Fruit fly (Drosophila melanogaster) whole organism, prepupa: Measurements from ENCODE around the gene CG3164.

ENCODE experiments used
- Blimp-1 ChIP-seq: fragments of 200-800 bp; sonication (Bioruptor generic); optimal IDR thresholded peaks from 3 replicates; lab custom pipeline; 2017; ENCODE audit warnings: missing biosample characterization, missing genetic modification characterization, mild to moderate bottlenecking, moderate library complexity, missing genetic modification reagents
- CG10631 ChIP-seq: fragments of 200-800 bp; sonication (Bioruptor generic); optimal IDR thresholded peaks from 2 replicates; lab custom pipeline; 2016; ENCODE audit warnings: missing biosample characterization, missing genetic modification characterization
- CG11762 ChIP-seq: fragments of 200-800 bp; sonication (Bioruptor generic); optimal IDR thresholded peaks from 3 replicates; lab custom pipeline; 2016; ENCODE audit warnings: missing biosample characterization, missing genetic modification characterization; ENCODE audit not compliant: insufficient read depth
- CG15336 ChIP-seq: fragments of 200-800 bp; sonication (Bioruptor generic); IDR thresholded peaks from 2 replicates; pipeline ENCODE4 v1.3.6; 2022; ENCODE audit warnings: missing biosample characterization, missing genetic modification characterization
- CG16779 ChIP-seq: fragments of 200-800 bp; sonication (Bioruptor generic); optimal IDR thresholded peaks from 3 replicates; lab custom pipeline; 2017; ENCODE audit warnings: missing biosample characterization, mild to moderate bottlenecking, missing genetic modification characterization
- CG3032 ChIP-seq: fragments of 200-800 bp; optimal IDR thresholded peaks from 2 replicates; lab custom pipeline; 2019; ENCODE audit warnings: missing biosample characterization, mild to moderate bottlenecking, missing genetic modification characterization, moderate library complexity
- CG32006 ChIP-seq: fragments of 200-800 bp; sonication (Bioruptor generic); optimal IDR thresholded peaks from 3 replicates; lab custom pipeline; 2017; ENCODE audit warnings: missing biosample characterization, mild to moderate bottlenecking, missing genetic modification characterization
- CG34406 ChIP-seq: fragments of 200-800 bp; sonication (Bioruptor generic); optimal IDR thresholded peaks from 3 replicates; lab custom pipeline; 2016; ENCODE audit warnings: missing biosample characterization, missing genetic modification characterization
- CG3919 ChIP-seq: fragments of 200-800 bp; sonication (Bioruptor generic); optimal IDR thresholded peaks from 3 replicates; lab custom pipeline; 2016; ENCODE audit warnings: missing biosample characterization, missing genetic modification characterization
- CG6163 ChIP-seq: fragments of 200-800 bp; sonication (Bioruptor generic); IDR thresholded peaks from 3 replicates; pipeline ENCODE4 v1.3.6; 2022; ENCODE audit warnings: missing biosample characterization, missing genetic modification characterization
- CG6808 ChIP-seq: fragments of 200-800 bp; sonication (Bioruptor generic); optimal IDR thresholded peaks from 3 replicates; lab custom pipeline; 2017; ENCODE audit warnings: missing biosample characterization, missing genetic modification characterization, mild to moderate bottlenecking, moderate library complexity, missing genetic modification reagents
- CG7368 ChIP-seq: fragments of 200-800 bp; sonication (Bioruptor generic); optimal IDR thresholded peaks from 3 replicates; lab custom pipeline; 2016; ENCODE audit warnings: missing biosample characterization, missing genetic modification characterization
- CG8119 ChIP-seq: fragments of 200-800 bp; sonication (Bioruptor generic); IDR thresholded peaks from 3 replicates; pipeline ENCODE4 v1.3.6; 2022; ENCODE audit warnings: missing biosample characterization, missing genetic modification characterization
- CG8319 ChIP-seq: fragments of 200-800 bp; sonication (Bioruptor generic); optimal IDR thresholded peaks from 3 replicates; lab custom pipeline; 2016; ENCODE audit warnings: missing biosample characterization, missing genetic modification characterization
- CG8632 ChIP-seq: fragments of 200-800 bp; sonication (Bioruptor generic); optimal IDR thresholded peaks from 3 replicates; lab custom pipeline; 2016; ENCODE audit warnings: missing biosample characterization, missing genetic modification characterization
- Eip75B ChIP-seq: fragments of 200-800 bp; sonication (Bioruptor generic); optimal IDR thresholded peaks from 3 replicates; lab custom pipeline; 2016; ENCODE audit warnings: missing biosample characterization, missing genetic modification characterization
- Eip78C ChIP-seq: fragments of 200-800 bp; sonication (Bioruptor generic); peaks from one replicate; lab custom pipeline; 2016; ENCODE audit warnings: missing biosample characterization, missing genetic modification characterization
- Ets96B ChIP-seq: fragments of 200-800 bp; optimal IDR thresholded peaks from 2 replicates; lab custom pipeline; 2019; ENCODE audit warnings: missing biosample characterization, mild to moderate bottlenecking, missing genetic modification characterization, moderate library complexity
- Gug ChIP-seq: fragments of 200-800 bp; sonication (Bioruptor generic); IDR thresholded peaks from 2 replicates; pipeline ENCODE4 v1.3.6; 2022; ENCODE audit warnings: missing biosample characterization, missing genetic modification characterization
- Hr38 ChIP-seq: sonication (Bioruptor generic); optimal IDR thresholded peaks from 2 replicates; lab custom pipeline; 2016; ENCODE audit warnings: missing biosample characterization, missing genetic modification characterization
- Hr39 ChIP-seq: fragments of 200-800 bp; sonication (Bioruptor generic); optimal IDR thresholded peaks from 2 replicates; lab custom pipeline; 2016; ENCODE audit warnings: missing biosample characterization, missing genetic modification characterization
- Hr4 ChIP-seq: fragments of 200-800 bp; sonication (Bioruptor generic); optimal IDR thresholded peaks from 3 replicates; lab custom pipeline; 2016; ENCODE audit warnings: missing biosample characterization, missing genetic modification characterization
- Lpt ChIP-seq: fragments of 200-800 bp; sonication (Bioruptor generic); optimal IDR thresholded peaks from 3 replicates; lab custom pipeline; 2016; ENCODE audit warnings: missing biosample characterization, missing genetic modification characterization
- Met ChIP-seq: fragments of 200-800 bp; sonication (Bioruptor generic); optimal IDR thresholded peaks from 3 replicates; lab custom pipeline; 2016; ENCODE audit warnings: missing biosample characterization, missing genetic modification characterization
- OdsH ChIP-seq: fragments of 200-800 bp; sonication (Bioruptor generic); optimal IDR thresholded peaks from 3 replicates; lab custom pipeline; 2016; ENCODE audit warnings: missing biosample characterization, missing genetic modification characterization
- Sox15 ChIP-seq: fragments of 200-800 bp; sonication (Bioruptor generic); optimal IDR thresholded peaks from 3 replicates; lab custom pipeline; 2016; ENCODE audit warnings: missing biosample characterization, missing genetic modification characterization
- eg ChIP-seq: fragments of 200-800 bp; sonication (Bioruptor generic); IDR thresholded peaks from 3 replicates; pipeline ENCODE4 v1.3.6; 2022; ENCODE audit warnings: missing biosample characterization, missing genetic modification characterization
- esn ChIP-seq: fragments of 200-800 bp; sonication (Bioruptor generic); optimal IDR thresholded peaks from 2 replicates; lab custom pipeline; 2016; ENCODE audit warnings: missing biosample characterization, mild to moderate bottlenecking, missing genetic modification characterization, moderate library complexity
- fd59A ChIP-seq: fragments of 200-800 bp; sonication (Bioruptor generic); optimal IDR thresholded peaks from 2 replicates; lab custom pipeline; 2017; ENCODE audit warnings: missing biosample characterization, mild to moderate bottlenecking, missing genetic modification characterization, missing genetic modification reagents
- fd85E ChIP-seq: fragments of 200-800 bp; sonication (Bioruptor generic); optimal IDR thresholded peaks from 3 replicates; lab custom pipeline; 2016; ENCODE audit warnings: missing biosample characterization, missing genetic modification characterization
- fkh ChIP-seq: fragments of 200-800 bp; sonication (Bioruptor generic); optimal IDR thresholded peaks from 3 replicates; lab custom pipeline; 2017; ENCODE audit warnings: missing biosample characterization, mild to moderate bottlenecking, missing genetic modification characterization, moderate library complexity
- lz ChIP-seq: fragments of 200-800 bp; sonication (Bioruptor generic); optimal IDR thresholded peaks from 3 replicates; lab custom pipeline; 2016; ENCODE audit warnings: missing biosample characterization, missing genetic modification characterization
- salr ChIP-seq, 2 experiments: fragments of 200-800 bp; sonication (Bioruptor generic); optimal IDR thresholded peaks; 3 replicates each; lab custom pipeline; 2016 to 2018; ENCODE audit warnings: missing biosample characterization in 2 of 2, missing genetic modification characterization in 2 of 2, mild to moderate bottlenecking in 1 of 2
- ss ChIP-seq, 2 experiments: fragments of 200-800 bp; sonication (Bioruptor generic); optimal IDR thresholded peaks; 2 replicates in 1 of 2; 3 replicates in 1 of 2; lab custom pipeline; 2017 to 2018; ENCODE audit warnings: mild to moderate bottlenecking in 2 of 2, missing biosample characterization in 2 of 2, missing genetic modification characterization in 2 of 2, moderate library complexity in 1 of 2
- vri ChIP-seq: fragments of 200-800 bp; sonication (Bioruptor generic); optimal IDR thresholded peaks from 3 replicates; lab custom pipeline; 2016; ENCODE audit warnings: missing biosample characterization, mild to moderate bottlenecking, missing genetic modification characterization

CG3164 gene

dm6 chr2L:123007-123327 lies 7.6 kb downstream of the CG3164 start:
- no peak for TF ChIP-seq eg
- no peak for TF ChIP-seq CG8119 (GFP tag; lab: Robert Waterston, UW)
- no peak for TF ChIP-seq CG15336 (GFP tag; lab: Robert Waterston, UW)
- TF ChIP-seq CG3032 (tag; lab: Kevin White, UChicago), result no peak
- TF ChIP-seq Hr38 (GFP tag; lab: Kevin White, UChicago), result no peak
- TF ChIP-seq Gug, result no peak
- no peak for TF ChIP-seq esn (GFP tag; lab: Kevin White, UChicago)
- no peak for TF ChIP-seq CG11762 (GFP tag; lab: Kevin White, UChicago)
- TF ChIP-seq CG7368 (GFP tag; lab: Kevin White, UChicago), result no peak
- TF ChIP-seq Sox15 (GFP tag; lab: Kevin White, UChicago), result no peak
- no peak for TF ChIP-seq vri (GFP tag; lab: Kevin White, UChicago)
- no peak for TF ChIP-seq Lpt (GFP tag; lab: Kevin White, UChicago)
- TF ChIP-seq fkh (GFP tag; lab: Kevin White, UChicago), result no peak
- no peak for TF ChIP-seq lz (GFP tag; lab: Kevin White, UChicago)
- TF ChIP-seq CG8632 (GFP tag; lab: Kevin White, UChicago), result no peak
- TF ChIP-seq CG6808, result no peak
- TF ChIP-seq, all 60 proteins: peak for 0

- TF ChIP-seq Hr38 (GFP tag; lab: Kevin White, UChicago), result no peak
- TF ChIP-seq Eip78C (GFP tag; lab: Kevin White, UChicago), result peak; percentile 68
These were observed 8.2 kb downstream of the CG3164 start for dm6 chr2L:122167-123006.

DNA sequence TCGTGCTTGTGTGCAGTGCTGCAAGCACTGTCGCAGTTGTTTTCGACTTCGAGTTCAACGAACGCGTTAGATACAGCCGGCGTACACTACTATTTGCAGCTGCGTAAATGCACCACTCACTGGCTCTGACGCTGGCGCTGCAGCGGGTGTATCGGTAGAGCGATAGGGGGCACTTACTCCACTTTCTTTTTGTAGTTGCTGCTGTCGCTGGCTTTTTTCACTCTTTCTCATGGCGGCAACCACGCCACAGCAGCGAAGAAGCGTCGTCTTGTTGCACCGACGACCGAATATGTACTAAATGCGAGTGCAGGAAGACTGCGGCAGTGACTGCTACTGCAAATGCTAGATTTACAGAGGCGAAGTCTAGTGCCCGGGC lies 9.1 kb downstream of the CG3164 start, which contains the start of gene CG4822:
Gene CG4822, minus strand, starts transcription at position 299 of the 376 bp plus-strand sequence.
- TF ChIP-seq fd85E (GFP tag; lab: Kevin White, UChicago) (no peak), ss (GFP tag; optimal IDR thresholded peaks at IDR 0.05; lab: Kevin White, UChicago) (peak; percentile 10 to 23), Hr39 (GFP tag; lab: Kevin White, UChicago) (no peak), OdsH (GFP tag; lab: Kevin White, UChicago) (no peak), esn (GFP tag; lab: Kevin White, UChicago) (no peak), Met (GFP tag; lab: Kevin White, UChicago) (no peak), CG7368 (GFP tag; lab: Kevin White, UChicago) (no peak), Lpt (GFP tag; lab: Kevin White, UChicago) (peak; percentile 80), CG32006 (GFP tag; lab: Kevin White, UChicago) (no peak), fkh (GFP tag; lab: Kevin White, UChicago) (peak; percentile 30), CG8319 (no peak), fd59A (GFP tag; lab: Kevin White, UChicago) (no peak), salr (GFP tag; optimal IDR thresholded peaks at IDR 0.05; lab: Kevin White, UChicago) (no peak), CG6163 (GFP tag; lab: Robert Waterston, UW) (peak; percentile 58; the same call in 2 of the 3 replicates), CG11762 (GFP tag; lab: Kevin White, UChicago) (no peak), Ets96B (tag; lab: Kevin White, UChicago) (no peak), Hr4 (GFP tag; lab: Kevin White, UChicago) (no peak), CG16779 (tag; lab: Kevin White, UChicago) (peak; percentile 44), CG15336 (GFP tag; lab: Robert Waterston, UW) (peak; percentile 52; the same call in 1 of the 2 replicates), lz (GFP tag; lab: Kevin White, UChicago) (no peak), Gug (no peak), CG3919 (GFP tag; lab: Kevin White, UChicago) (no peak), CG8119 (GFP tag; lab: Robert Waterston, UW) (peak; percentile 61; the same call in 2 of the 3 replicates), CG34406 (GFP tag; lab: Kevin White, UChicago) (no peak), CG10631 (no peak), Blimp-1 (no peak), Eip75B (no peak)
- TF ChIP-seq, all 60 proteins: peak for 7
